Worm (Caenorhabditis elegans) whole organism, L1 larva: Measurements from ENCODE around the gene wago-4.

Experiments
- C04F5.9 ChIP-seq: sonication (generic microtip); optimal IDR thresholded peaks from 2 replicates; lab custom pipeline; 2016; ENCODE audit warnings: missing genetic modification characterization, missing compliant biosample characterization
- C34B4.2 ChIP-seq: sonication (generic microtip); optimal IDR thresholded peaks from 2 replicates; lab custom pipeline; 2017; ENCODE audit warnings: mild to moderate bottlenecking, missing genetic modification characterization, missing compliant biosample characterization
- Y116A8C.19 ChIP-seq: sonication (generic microtip); optimal IDR thresholded peaks from 2 replicates; lab custom pipeline; 2016; ENCODE audit warnings: missing compliant biosample characterization, missing genetic modification characterization, borderline replicate concordance
- alr-1 ChIP-seq: fragments of 200-800 bp; sonication (Bioruptor generic); optimal IDR thresholded peaks from 2 replicates; lab custom pipeline; 2018; ENCODE audit warnings: borderline replicate concordance, mild to moderate bottlenecking, missing genetic modification characterization, missing compliant biosample characterization
- ama-1 ChIP-seq: fragments of 150-350 bp; optimal IDR thresholded peaks from 2 replicates; lab custom pipeline; 2014
- blmp-1 ChIP-seq: fragments of 150-350 bp; optimal IDR thresholded peaks from 2 replicates; lab custom pipeline; 2014; ENCODE audit warnings: missing biosample characterization, missing genetic modification characterization
- ceh-63 ChIP-seq: fragments of 200-800 bp; sonication (Bioruptor generic); optimal IDR thresholded peaks from 2 replicates; lab custom pipeline; 2018; ENCODE audit warnings: mild to moderate bottlenecking, missing genetic modification characterization, missing compliant biosample characterization
- ceh-8 ChIP-seq: fragments of 200-800 bp; sonication (Bioruptor generic); optimal IDR thresholded peaks from 2 replicates; lab custom pipeline; 2018; ENCODE audit warnings: mild to moderate bottlenecking, missing genetic modification characterization, moderate library complexity, missing compliant biosample characterization
- ceh-82 ChIP-seq, 3 experiments: fragments of 150-350 bp in 1 of 3; sonication (generic microtip) in 2 of 3; optimal IDR thresholded peaks; 2 replicates each; lab custom pipeline; 2014 to 2017; ENCODE audit warnings: missing biosample characterization in 3 of 3, missing genetic modification characterization in 3 of 3
- ces-1 ChIP-seq: fragments of 150-350 bp; optimal IDR thresholded peaks from 2 replicates; lab custom pipeline; 2014; ENCODE audit warnings: missing biosample characterization, missing genetic modification reagents, missing genetic modification characterization
- dpl-1 ChIP-seq, 3 experiments: fragments of 150-350 bp in 2 of 3; sonication (generic microtip) in 1 of 3; optimal IDR thresholded peaks; 2 replicates each; lab custom pipeline; 2014 to 2017; ENCODE audit warnings: missing biosample characterization in 3 of 3, missing genetic modification characterization in 3 of 3, missing genetic modification reagents in 3 of 3
- dsc-1 ChIP-seq: sonication (generic microtip); optimal IDR thresholded peaks from 2 replicates; lab custom pipeline; 2016; ENCODE audit warnings: mild to moderate bottlenecking, missing genetic modification characterization, missing compliant biosample characterization
- efl-1 ChIP-seq, 4 experiments: fragments of 150-350 bp; optimal IDR thresholded peaks in 3 of 4; peaks in 1 of 4; 1 replicate in 1 of 4; 2 replicates in 3 of 4; lab custom pipeline; 2014; ENCODE audit warnings: missing biosample characterization in 2 of 4, missing genetic modification characterization in 2 of 4, missing genetic modification reagents in 2 of 4
- elt-2 ChIP-seq: sonication (generic microtip); optimal IDR thresholded peaks from 2 replicates; lab custom pipeline; 2016; ENCODE audit warnings: missing genetic modification characterization, mild to moderate bottlenecking, inconsistent platforms, missing compliant biosample characterization, missing genetic modification reagents
- fkh-10 ChIP-seq: sonication (generic microtip); optimal IDR thresholded peaks from 2 replicates; lab custom pipeline; 2017; ENCODE audit warnings: missing biosample characterization, missing genetic modification reagents, missing genetic modification characterization
- fkh-4 ChIP-seq: sonication (generic microtip); optimal IDR thresholded peaks from 2 replicates; lab custom pipeline; 2016; ENCODE audit warnings: missing compliant biosample characterization, missing genetic modification characterization, borderline replicate concordance
- hlh-4 ChIP-seq: sonication (generic microtip); optimal IDR thresholded peaks from 2 replicates; lab custom pipeline; 2016; ENCODE audit warnings: mild to moderate bottlenecking, missing genetic modification characterization, missing compliant biosample characterization
- hpl-2 ChIP-seq: fragments of 150-350 bp; optimal IDR thresholded peaks from 2 replicates; lab custom pipeline; 2014; ENCODE audit warnings: missing biosample characterization, missing genetic modification reagents, missing genetic modification characterization
- irx-1 ChIP-seq: sonication (generic microtip); optimal IDR thresholded peaks from 2 replicates; lab custom pipeline; 2016; ENCODE audit warnings: missing genetic modification characterization, missing compliant biosample characterization
- isw-1 ChIP-seq: fragments of 200-800 bp; sonication (Bioruptor generic); IDR thresholded peaks from 2 replicates; pipeline ENCODE4 v1.3.6; 2022; ENCODE audit warnings: missing genetic modification characterization, missing compliant biosample characterization
- lin-13 ChIP-seq: fragments of 150-350 bp; optimal IDR thresholded peaks from 2 replicates; lab custom pipeline; 2014; ENCODE audit warnings: missing biosample characterization, missing genetic modification reagents, missing genetic modification characterization
- lin-14 ChIP-seq: fragments of 200-800 bp; sonication (Bioruptor generic); optimal IDR thresholded peaks from 2 replicates; lab custom pipeline; 2018; ENCODE audit warnings: mild to moderate bottlenecking, missing genetic modification characterization, moderate library complexity, missing compliant biosample characterization
- lin-35 ChIP-seq, 2 experiments: fragments of 150-350 bp; optimal IDR thresholded peaks; 2 replicates each; lab custom pipeline; 2014; ENCODE audit warnings: missing biosample characterization in 2 of 2, missing genetic modification characterization in 2 of 2, missing genetic modification reagents in 2 of 2
- lsy-2 ChIP-seq, 2 experiments: fragments of 150-350 bp; optimal IDR thresholded peaks; 2 replicates each; lab custom pipeline; 2014; ENCODE audit warnings: missing biosample characterization in 2 of 2, missing genetic modification characterization in 2 of 2
- mdl-1 ChIP-seq, 2 experiments: fragments of 150-350 bp; optimal IDR thresholded peaks; 2 replicates each; lab custom pipeline; 2014 to 2017; ENCODE audit warnings: missing biosample characterization in 2 of 2, missing genetic modification characterization in 2 of 2, inconsistent platforms in 1 of 2
- mep-1 ChIP-seq: fragments of 150-350 bp; optimal IDR thresholded peaks from 2 replicates; lab custom pipeline; 2014; ENCODE audit warnings: missing biosample characterization, missing genetic modification characterization
- nhr-12 ChIP-seq: sonication (generic microtip); optimal IDR thresholded peaks from 2 replicates; lab custom pipeline; 2017; ENCODE audit warnings: missing biosample characterization, missing genetic modification characterization
- nhr-20 ChIP-seq: sonication (generic microtip); optimal IDR thresholded peaks from 2 replicates; lab custom pipeline; 2016; ENCODE audit warnings: mild to moderate bottlenecking, missing genetic modification characterization, missing compliant biosample characterization
- nhr-71 ChIP-seq: sonication (generic microtip); optimal IDR thresholded peaks from 2 replicates; lab custom pipeline; 2016; ENCODE audit warnings: mild to moderate bottlenecking, missing genetic modification characterization, moderate library complexity, missing compliant biosample characterization
- nhr-77 ChIP-seq: fragments of 150-350 bp; optimal IDR thresholded peaks from 2 replicates; lab custom pipeline; 2014; ENCODE audit warnings: missing biosample characterization, missing genetic modification characterization
- nhr-84 ChIP-seq: sonication (generic microtip); optimal IDR thresholded peaks from 2 replicates; lab custom pipeline; 2017; ENCODE audit warnings: missing biosample characterization, missing genetic modification characterization
- nhr-85 ChIP-seq: sonication (generic microtip); peaks from one replicate; lab custom pipeline; 2016; ENCODE audit warnings: missing genetic modification characterization, inconsistent platforms, missing compliant biosample characterization
- nhr-90 ChIP-seq: sonication (generic microtip); optimal IDR thresholded peaks from 2 replicates; lab custom pipeline; 2016; ENCODE audit warnings: mild to moderate bottlenecking, missing genetic modification characterization, missing compliant biosample characterization; ENCODE audit not compliant: poor library complexity
- pag-3 ChIP-seq: sonication (generic microtip); optimal IDR thresholded peaks from 2 replicates; lab custom pipeline; 2017; ENCODE audit warnings: missing genetic modification characterization, mild to moderate bottlenecking, missing compliant biosample characterization, antibody characterized with exemption, borderline replicate concordance; ENCODE audit not compliant: insufficient read depth
- pax-3 ChIP-seq: fragments of 200-800 bp; sonication (Bioruptor generic); optimal IDR thresholded peaks from 2 replicates; lab custom pipeline; 2018; ENCODE audit warnings: mild to moderate bottlenecking, missing genetic modification characterization, moderate library complexity, missing compliant biosample characterization
- skn-1 ChIP-seq: fragments of 150-350 bp; optimal IDR thresholded peaks from 2 replicates; lab custom pipeline; 2014; ENCODE audit warnings: missing biosample characterization, missing genetic modification characterization
- snpc-4 ChIP-seq: fragments of 150-350 bp; optimal IDR thresholded peaks from 2 replicates; lab custom pipeline; 2014; ENCODE audit warnings: missing biosample characterization, missing genetic modification characterization
- snu-23 ChIP-seq: sonication (generic microtip); optimal IDR thresholded peaks from 2 replicates; lab custom pipeline; 2016; ENCODE audit warnings: missing genetic modification characterization, missing compliant biosample characterization
- sptf-1 ChIP-seq: fragments of 150-350 bp; optimal IDR thresholded peaks from 2 replicates; lab custom pipeline; 2014; ENCODE audit warnings: missing biosample characterization, missing genetic modification characterization
- tbx-2 ChIP-seq: sonication (generic microtip); optimal IDR thresholded peaks from 2 replicates; lab custom pipeline; 2016; ENCODE audit warnings: missing genetic modification characterization, missing compliant biosample characterization
- unc-130 ChIP-seq: fragments of 150-350 bp; optimal IDR thresholded peaks from 2 replicates; lab custom pipeline; 2017; ENCODE audit warnings: missing biosample characterization, missing genetic modification characterization, inconsistent platforms
- unc-30 ChIP-seq: sonication (generic microtip); optimal IDR thresholded peaks from 2 replicates; lab custom pipeline; 2017; ENCODE audit warnings: missing biosample characterization, missing genetic modification characterization
- unc-62 ChIP-seq: fragments of 150-350 bp; optimal IDR thresholded peaks from 2 replicates; lab custom pipeline; 2014; ENCODE audit warnings: missing biosample characterization, missing genetic modification reagents, missing genetic modification characterization
- zip-4 ChIP-seq: fragments of 200-800 bp; sonication (Bioruptor generic); optimal IDR thresholded peaks from 2 replicates; lab custom pipeline; 2018; ENCODE audit warnings: mild to moderate bottlenecking, missing genetic modification characterization, moderate library complexity, missing compliant biosample characterization
- ztf-11 ChIP-seq, 2 experiments: sonication (generic microtip); optimal IDR thresholded peaks; 2 replicates each; lab custom pipeline; 2016 to 2017; ENCODE audit warnings: missing genetic modification characterization in 2 of 2, missing biosample characterization in 1 of 2, missing compliant biosample characterization in 1 of 2
- ztf-4 ChIP-seq: fragments of 150-350 bp; optimal IDR thresholded peaks from 2 replicates; lab custom pipeline; 2014; ENCODE audit warnings: missing biosample characterization, missing genetic modification characterization

wago-4 gene

ce11 chrII:12918960-12919553 lies at the start of gene wago-4, which contains the start of gene F58G1.2 (continued):
- no peak for TF ChIP-seq ceh-63 (GFP tag; lab: Kevin White, UChicago)
- TF ChIP-seq fkh-4 (tag; lab: Kevin White, UChicago), result no peak
- no peak for TF ChIP-seq C34B4.2 (tag; lab: Kevin White, UChicago)
- TF ChIP-seq C04F5.9, result no peak
- no peak for TF ChIP-seq dsc-1 (tag; lab: Kevin White, UChicago)
- no peak for TF ChIP-seq snpc-4
- no peak for TF ChIP-seq pax-3
- no peak for TF ChIP-seq lin-14 (GFP tag; lab: Kevin White, UChicago)
- TF ChIP-seq ama-1 (lab: Kevin White, UChicago), result no peak
- TF ChIP-seq irx-1, result no peak
- TF ChIP-seq ces-1 (GFP tag; lab: Kevin White, UChicago), result no peak
- TF ChIP-seq unc-130 (tag; lab: Kevin White, UChicago), result no peak
- TF ChIP-seq lin-13, result peak; percentile 14
- TF ChIP-seq skn-1 (tag; lab: Kevin White, UChicago), result peak; percentile 35
- no peak for TF ChIP-seq Y116A8C.19 (tag; lab: Kevin White, UChicago)
- TF ChIP-seq hpl-2 (GFP tag; lab: Kevin White, UChicago), result no peak
- 0 out of 2 replicates have a peak, but pooled peaks have one; percentile 3 for TF ChIP-seq isw-1 (GFP tag; lab: Robert Waterston, UW)
- TF ChIP-seq ceh-8 (GFP tag; lab: Kevin White, UChicago), result no peak
- TF ChIP-seq hlh-4 (tag; lab: Kevin White, UChicago), result no peak
- peak in 1 of 2 experiments; percentile 94 for TF ChIP-seq lsy-2 (tag; optimal IDR thresholded peaks at IDR 0.05; lab: Kevin White, UChicago)
- TF ChIP-seq pag-3 (tag; lab: Kevin White, UChicago), result no peak
- TF ChIP-seq tbx-2 (tag; lab: Kevin White, UChicago), result no peak
- no peak for TF ChIP-seq unc-30 (tag; lab: Kevin White, UChicago)
- TF ChIP-seq sptf-1 (tag; lab: Kevin White, UChicago), result no peak
- no peak for TF ChIP-seq zip-4 (GFP tag; lab: Kevin White, UChicago)
- no peak for TF ChIP-seq alr-1 (tag; lab: Kevin White, UChicago)
- TF ChIP-seq ztf-11 (tag; optimal IDR thresholded peaks at IDR 0.05; lab: Kevin White, UChicago), result no peak
- TF ChIP-seq nhr-84 (tag; lab: Kevin White, UChicago), result no peak
- TF ChIP-seq fkh-10 (GFP tag; lab: Kevin White, UChicago), result no peak
- TF ChIP-seq ztf-4 (tag; lab: Kevin White, UChicago), result no peak
- TF ChIP-seq unc-62, result no peak

DNA sequence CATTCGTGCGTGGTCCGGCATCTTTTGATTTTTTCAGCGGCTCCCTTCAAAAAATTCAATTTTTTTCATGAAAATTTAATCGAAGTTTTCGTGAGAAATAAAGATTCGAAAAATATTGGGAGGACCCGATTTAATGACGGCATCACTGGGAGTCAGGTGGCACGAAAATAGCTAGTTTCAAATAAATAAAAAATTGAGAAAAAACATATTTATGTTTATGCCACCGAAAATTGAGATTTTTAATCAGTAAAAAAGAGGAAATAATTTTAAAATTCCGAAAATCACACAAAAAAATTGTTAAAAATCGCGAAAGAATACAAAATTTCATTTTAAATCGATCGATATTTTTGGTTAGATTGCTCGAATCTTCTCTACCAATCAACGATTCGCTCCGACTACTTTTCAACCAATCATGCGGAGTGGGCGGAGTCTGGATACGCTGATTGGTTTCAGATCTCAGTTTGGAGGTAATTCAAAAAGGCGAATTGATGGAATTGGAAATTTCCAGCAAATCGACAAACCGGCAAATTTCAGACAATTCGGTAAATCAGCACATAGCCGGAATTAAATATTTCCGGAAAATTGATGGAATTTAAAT lies 41.2 kb upstream of the wago-4 start, which contains the start of gene gsy-1:
TSS of gene gsy-1 (minus strand) at position 51 of the 598 bp plus-strand sequence.
- TF ChIP-seq efl-1 (optimal IDR thresholded peaks at IDR 0.05; lab: Kevin White, UChicago) (no peak), efl-1 (GFP tag; optimal IDR thresholded peaks at IDR 0.05 in 1 of 2; lab: Kevin White, UChicago) (peak in 1 of 2 experiments; percentile 17), nhr-85 (tag; lab: Kevin White, UChicago) (peak; percentile 32), ceh-8 (GFP tag; lab: Kevin White, UChicago) (no peak)

DNA sequence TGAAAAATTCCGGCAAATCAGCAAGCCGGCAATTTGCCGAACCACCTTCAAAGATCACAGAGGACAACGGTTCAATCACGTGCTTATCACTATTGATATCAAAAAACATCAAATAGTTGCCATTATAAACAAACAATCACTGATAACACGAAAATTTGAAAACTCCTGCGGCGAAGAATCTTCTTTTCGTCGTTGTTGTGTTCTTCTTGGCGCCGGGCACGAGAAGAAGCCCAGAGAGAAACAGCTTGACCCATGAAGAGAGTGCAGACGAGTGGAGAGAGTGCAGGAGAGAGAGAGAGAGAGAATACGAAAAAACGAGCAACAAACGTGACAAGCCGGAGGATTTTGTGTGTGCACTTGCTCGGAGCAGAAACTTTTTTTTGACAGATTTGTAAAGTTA lies 40.7 kb upstream of the wago-4 start:
- TF ChIP-seq blmp-1 (tag; lab: Kevin White, UChicago) (peak; percentile 18), mep-1 (peak; percentile 3), nhr-12 (tag; lab: Kevin White, UChicago) (no peak), elt-2 (tag; lab: Kevin White, UChicago) (peak; percentile 88), ceh-82 (tag; optimal IDR thresholded peaks at IDR 0.05; lab: Kevin White, UChicago) (peak in 1 of 3 experiments; percentile 43), dsc-1 (tag; lab: Kevin White, UChicago) (no peak), dpl-1 (GFP tag; optimal IDR thresholded peaks at IDR 0.05; lab: Kevin White, UChicago) (peak in 2 of 3 experiments; percentile 11 to 36), nhr-77 (tag; lab: Kevin White, UChicago) (peak; percentile 24), nhr-20 (tag; lab: Kevin White, UChicago) (peak; percentile 47), tbx-2 (tag; lab: Kevin White, UChicago) (peak; percentile 22), nhr-90 (tag; lab: Kevin White, UChicago) (peak; percentile 39), mdl-1 (tag; optimal IDR thresholded peaks at IDR 0.05; lab: Kevin White, UChicago) (peak in 1 of 2 experiments; percentile 81), ama-1 (lab: Kevin White, UChicago) (peak; percentile 17), lin-35 (GFP tag; optimal IDR thresholded peaks at IDR 0.05; lab: Kevin White, UChicago) (peak in 1 of 2 experiments; percentile 48), efl-1 (optimal IDR thresholded peaks at IDR 0.05; lab: Kevin White, UChicago) (peak; percentile 42 to 47), efl-1 (GFP tag; optimal IDR thresholded peaks at IDR 0.05 in 1 of 2; lab: Kevin White, UChicago) (peak; percentile 23 to 93), nhr-71 (tag; lab: Kevin White, UChicago) (peak; percentile 69), lsy-2 (tag; optimal IDR thresholded peaks at IDR 0.05; lab: Kevin White, UChicago) (peak; percentile 4 to 26), snu-23 (GFP tag; lab: Kevin White, UChicago) (peak; percentile 53)
